Fruit fly (Drosophila melanogaster): Measurements from ENCODE around the gene CG34140.

CG34140 gene

dm6 chr3L:223019-223902 lies 39.0 kb upstream of the CG34140 start, which contains the start of the genes pyx and CG33229 (continued):
- TF ChIP-seq CG31441 (GFP tag; IDR thresholded peaks at IDR 0.05): peak; percentile 80; the same call in 1 of the 2 replicates
- peak; percentile 59 for TF ChIP-seq CG30020 (tag; optimal IDR thresholded peaks at IDR 0.05)
- TF ChIP-seq crp (GFP tag; optimal IDR thresholded peaks at IDR 0.05): peak in 1 of 2 experiments; percentile 30
- peak; percentile 68 for TF ChIP-seq CG17385 (GFP tag; optimal IDR thresholded peaks at IDR 0.05)
- TF ChIP-seq Optix (GFP tag; IDR thresholded peaks at IDR 0.05): peak; percentile 71
- peak; percentile 57 for TF ChIP-seq pzg (GFP tag; optimal IDR thresholded peaks at IDR 0.05)
- TF ChIP-seq grn (GFP tag; optimal IDR thresholded peaks at IDR 0.05): peak; percentile 21
- TF ChIP-seq CG5953 (GFP tag; IDR thresholded peaks at IDR 0.05): peak; percentile 69
- TF ChIP-seq CG12391 (tag; optimal IDR thresholded peaks at IDR 0.05): peak; percentile 87
- peak; percentile 82 for TF ChIP-seq Ssrp (tag; optimal IDR thresholded peaks at IDR 0.05)
- TF ChIP-seq unpg (GFP tag; optimal IDR thresholded peaks at IDR 0.05): peak; percentile 74
- peak; percentile 37 for TF ChIP-seq CG17186 (GFP tag; optimal IDR thresholded peaks at IDR 0.05)
- TF ChIP-seq CG10147 (GFP tag; optimal IDR thresholded peaks at IDR 0.05): peak; percentile 92
- TF ChIP-seq CG15073 (GFP tag; optimal IDR thresholded peaks at IDR 0.05): peak; percentile 51
- TF ChIP-seq dati (GFP tag; IDR thresholded peaks at IDR 0.05): no peak
- peak; percentile 20; the same call in 1 of the 2 replicates for TF ChIP-seq Awh (GFP tag; IDR thresholded peaks at IDR 0.05)
- no peak for TF ChIP-seq mld (GFP tag; IDR thresholded peaks at IDR 0.05; ENCODE audit: partially characterized antibody)
- peak; percentile 76 for TF ChIP-seq vvl (GFP tag; IDR thresholded peaks at IDR 0.05)
- peak; percentile 63 for TF ChIP-seq peb (GFP tag; IDR thresholded peaks at IDR 0.05)
- TF ChIP-seq CG13287 (GFP tag; IDR thresholded peaks at IDR 0.05; ENCODE audit: partially characterized antibody): peak; percentile 28; the same call in 1 of the 2 replicates
- TF ChIP-seq hkb (optimal IDR thresholded peaks at IDR 0.05): peak; percentile 83
- peak; percentile 68 for TF ChIP-seq hkb (GFP tag; IDR thresholded peaks at IDR 0.05)
- no peak for TF ChIP-seq GATAe (GFP tag; conservative IDR thresholded peaks at IDR 0.05)
- peak; percentile 73 for TF ChIP-seq danr (GFP tag; IDR thresholded peaks at IDR 0.05)
- peak; percentile 60; the same call in 1 of the 3 replicates for TF ChIP-seq so (GFP tag; IDR thresholded peaks at IDR 0.05)
- TF ChIP-seq CG13624 (GFP tag; optimal IDR thresholded peaks at IDR 0.05): peak; percentile 71
- peak; percentile 57 for TF ChIP-seq repo (GFP tag; optimal IDR thresholded peaks at IDR 0.05)
- peak; percentile 59 for TF ChIP-seq trh (GFP tag; optimal IDR thresholded peaks at IDR 0.05)
- TF ChIP-seq klu (GFP tag; IDR thresholded peaks at IDR 0.05): peak; percentile 71; the same call in 1 of the 2 replicates
- TF ChIP-seq CG9727 (GFP tag; optimal IDR thresholded peaks at IDR 0.05): peak; percentile 89
- peak; percentile 34; the same call in 1 of the 3 replicates for TF ChIP-seq CG6791 (GFP tag; IDR thresholded peaks at IDR 0.05; ENCODE audit: partially characterized antibody)
- peak; percentile 77 for TF ChIP-seq zen (tag; optimal IDR thresholded peaks at IDR 0.05)
- peak; percentile 57 for TF ChIP-seq CG18011 (GFP tag; optimal IDR thresholded peaks at IDR 0.05)
- peak; percentile 70 for TF ChIP-seq CG15601 (tag; optimal IDR thresholded peaks at IDR 0.05)
- TF ChIP-seq CG5245 (GFP tag; optimal IDR thresholded peaks at IDR 0.05): peak; percentile 41
- peak; percentile 64 for TF ChIP-seq org-1 (GFP tag; optimal IDR thresholded peaks at IDR 0.05)
- peak; percentile 46 to 75 for TF ChIP-seq bsh (GFP tag; optimal IDR thresholded peaks at IDR 0.05)
- TF ChIP-seq Lhr (GFP tag; optimal IDR thresholded peaks at IDR 0.05): peak; percentile 31
- peak; percentile 87 for TF ChIP-seq Ptx1 (GFP tag; IDR thresholded peaks at IDR 0.05)
- TF ChIP-seq Drgx (GFP tag; IDR thresholded peaks at IDR 0.05): peak; percentile 77
- TF ChIP-seq CG14710 (tag; optimal IDR thresholded peaks at IDR 0.05): peak; percentile 77
- 0 out of 3 replicates have a peak, but pooled peaks have one; percentile 57 for TF ChIP-seq CG2199 (GFP tag; IDR thresholded peaks at IDR 0.05)
- peak; percentile 87 for TF ChIP-seq CG3847 (GFP tag; IDR thresholded peaks at IDR 0.05)
- TF ChIP-seq Dad (GFP tag; optimal IDR thresholded peaks at IDR 0.05): peak; percentile 55
- peak; percentile 99 for TF ChIP-seq Ets65A (GFP tag)
- TF ChIP-seq ap (GFP tag; IDR thresholded peaks at IDR 0.05): peak; percentile 36; the same call in 1 of the 2 replicates
- TF ChIP-seq chn (GFP tag; optimal IDR thresholded peaks at IDR 0.05): peak; percentile 84
- peak; percentile 16 for TF ChIP-seq CG3163 (GFP tag; optimal IDR thresholded peaks at IDR 0.05)

Data from whole organism, embryonic.